Fruit fly (Drosophila melanogaster) whole organism, embryonic: ENCODE data around the gene CG42676.

Source experiments
- BEAF-32 ChIP-seq: fragments of 200-800 bp; sonication (Bioruptor generic); optimal IDR thresholded peaks from 3 replicates; lab custom pipeline; 2017; ENCODE audit warnings: missing biosample characterization, missing genetic modification characterization, mild to moderate bottlenecking, moderate library complexity, missing genetic modification reagents
- CG10431 ChIP-seq: fragments of 200-800 bp; sonication (Bioruptor generic); optimal IDR thresholded peaks from 3 replicates; lab custom pipeline; 2018; ENCODE audit warnings: missing biosample characterization, mild to moderate bottlenecking, missing genetic modification characterization
- CG13287 ChIP-seq: fragments of 200-800 bp; sonication (Bioruptor generic); IDR thresholded peaks from 2 replicates; pipeline ENCODE4 v1.3.6; 2022; ENCODE audit warnings: missing biosample characterization, missing genetic modification characterization; ENCODE audit not compliant: partially characterized antibody
- CG14710 ChIP-seq: fragments of 200-800 bp; sonication (Bioruptor generic); optimal IDR thresholded peaks from 3 replicates; lab custom pipeline; 2019; ENCODE audit warnings: missing biosample characterization, mild to moderate bottlenecking, missing genetic modification characterization, moderate library complexity
- CG14860 ChIP-seq: fragments of 200-800 bp; sonication (Bioruptor generic); IDR thresholded peaks from 3 replicates; pipeline ENCODE4 v1.3.6; 2022; ENCODE audit warnings: missing biosample characterization, missing genetic modification characterization; ENCODE audit not compliant: partially characterized antibody
- CG15514 ChIP-seq: fragments of 200-800 bp; sonication (Bioruptor generic); optimal IDR thresholded peaks from 3 replicates; lab custom pipeline; 2017; ENCODE audit warnings: missing biosample characterization, missing genetic modification characterization, mild to moderate bottlenecking, moderate library complexity, missing genetic modification reagents
- CG1602 ChIP-seq: fragments of 200-800 bp; sonication (Bioruptor generic); optimal IDR thresholded peaks from 3 replicates; lab custom pipeline; 2016; ENCODE audit warnings: missing biosample characterization, missing genetic modification characterization
- CG18599 ChIP-seq: fragments of 200-800 bp; sonication (Bioruptor generic); optimal IDR thresholded peaks from 3 replicates; lab custom pipeline; 2017; ENCODE audit warnings: missing biosample characterization, missing genetic modification characterization, mild to moderate bottlenecking, moderate library complexity, missing genetic modification reagents
- CG2678 ChIP-seq: fragments of 200-800 bp; sonication (Bioruptor generic); optimal IDR thresholded peaks from 3 replicates; lab custom pipeline; 2019; ENCODE audit warnings: missing biosample characterization, mild to moderate bottlenecking, missing genetic modification characterization, moderate library complexity
- CG34224 ChIP-seq: fragments of 200-800 bp; sonication (Bioruptor generic); IDR thresholded peaks from 3 replicates; pipeline ENCODE4 v1.3.6; 2022; ENCODE audit warnings: missing biosample characterization, missing genetic modification characterization; ENCODE audit not compliant: partially characterized antibody
- CG3995 ChIP-seq: fragments of 200-800 bp; sonication (Bioruptor generic); optimal IDR thresholded peaks from 3 replicates; lab custom pipeline; 2016; ENCODE audit warnings: missing biosample characterization, missing genetic modification characterization
- CG6854 ChIP-seq: fragments of 200-800 bp; sonication (Bioruptor generic); optimal IDR thresholded peaks from 3 replicates; lab custom pipeline; 2017; ENCODE audit warnings: missing biosample characterization, mild to moderate bottlenecking, missing genetic modification characterization
- CG8478 ChIP-seq: fragments of >200 bp; optimal IDR thresholded peaks from 2 replicates; lab custom pipeline; 2018
- CG9797 ChIP-seq: fragments of 200-800 bp; sonication (Bioruptor generic); optimal IDR thresholded peaks from 3 replicates; lab custom pipeline; 2018; ENCODE audit warnings: missing biosample characterization, mild to moderate bottlenecking, missing genetic modification characterization
- Dll ChIP-seq: fragments of 200-800 bp; sonication (Bioruptor generic); IDR thresholded peaks from 4 replicates; pipeline ENCODE4 v1.3.6; 2022; ENCODE audit warnings: missing biosample characterization, missing genetic modification characterization; ENCODE audit not compliant: partially characterized antibody
- Fer2 ChIP-seq: fragments of 200-800 bp; sonication (Bioruptor generic); optimal IDR thresholded peaks from 2 replicates; lab custom pipeline; 2018; ENCODE audit warnings: missing biosample characterization, mild to moderate bottlenecking, missing genetic modification characterization, moderate library complexity
- Gug ChIP-seq: fragments of 200-800 bp; sonication (Bioruptor generic); IDR thresholded peaks from 4 replicates; pipeline ENCODE4 v1.3.6; 2022; ENCODE audit warnings: missing biosample characterization, missing genetic modification characterization
- HHEX ChIP-seq: fragments of 200-800 bp; sonication (Bioruptor generic); optimal IDR thresholded peaks from 3 replicates; lab custom pipeline; 2017; ENCODE audit warnings: missing biosample characterization, mild to moderate bottlenecking, missing genetic modification characterization, missing genetic modification reagents
- HmgZ ChIP-seq: fragments of 200-800 bp; sonication (Bioruptor generic); optimal IDR thresholded peaks from 2 replicates; lab custom pipeline; 2018; ENCODE audit warnings: missing biosample characterization, mild to moderate bottlenecking, missing genetic modification characterization
- MESR4 ChIP-seq: fragments of 200-800 bp; sonication (Bioruptor generic); optimal IDR thresholded peaks from 2 replicates; lab custom pipeline; 2018; ENCODE audit warnings: missing biosample characterization, mild to moderate bottlenecking, missing genetic modification characterization, moderate library complexity
- Med ChIP-seq: fragments of 200-800 bp; sonication (Bioruptor generic); peaks from one replicate; lab custom pipeline; 2016; ENCODE audit warnings: missing biosample characterization, missing genetic modification characterization, mild to moderate bottlenecking, inconsistent platforms, moderate library complexity
- Myb ChIP-seq: fragments of 200-800 bp; sonication (Bioruptor generic); optimal IDR thresholded peaks from 2 replicates; lab custom pipeline; 2016; ENCODE audit warnings: missing biosample characterization, missing genetic modification characterization
- Pdp1 ChIP-seq, 2 experiments: fragments of 200-800 bp; sonication (Bioruptor generic); optimal IDR thresholded peaks; 3 replicates each; lab custom pipeline; 2016; ENCODE audit warnings: missing biosample characterization in 2 of 2, missing genetic modification characterization in 2 of 2, mild to moderate bottlenecking in 1 of 2, moderate library complexity in 1 of 2
- Rfx ChIP-seq: fragments of 200-800 bp; sonication (Bioruptor generic); IDR thresholded peaks from 2 replicates; pipeline ENCODE4 v1.3.6; 2022; ENCODE audit warnings: missing biosample characterization, missing genetic modification characterization
- Sox102F ChIP-seq: fragments of 200-800 bp; sonication (Bioruptor generic); optimal IDR thresholded peaks from 2 replicates; lab custom pipeline; 2018; ENCODE audit warnings: missing biosample characterization, mild to moderate bottlenecking, missing genetic modification characterization, moderate library complexity
- YL-1 ChIP-seq: fragments of 200-800 bp; sonication (Bioruptor generic); optimal IDR thresholded peaks from 3 replicates; lab custom pipeline; 2017; ENCODE audit warnings: missing biosample characterization, mild to moderate bottlenecking, missing genetic modification characterization
- amos ChIP-seq: fragments of 200-800 bp; sonication (Bioruptor generic); IDR thresholded peaks from 2 replicates; pipeline ENCODE4 v1.3.6; 2022; ENCODE audit warnings: missing biosample characterization, missing genetic modification characterization; ENCODE audit not compliant: partially characterized antibody
- bbx ChIP-seq: fragments of 200-800 bp; sonication (Bioruptor generic); IDR thresholded peaks from 2 replicates; pipeline ENCODE4 v1.3.6; 2022; ENCODE audit warnings: missing biosample characterization, missing genetic modification characterization; ENCODE audit not compliant: partially characterized antibody
- cato ChIP-seq: fragments of 200-800 bp; sonication (Bioruptor generic); optimal IDR thresholded peaks from 2 replicates; lab custom pipeline; 2016; ENCODE audit warnings: missing biosample characterization, missing genetic modification characterization, borderline replicate concordance
- cg ChIP-seq: fragments of 200-800 bp; sonication (Bioruptor generic); optimal IDR thresholded peaks from 3 replicates; lab custom pipeline; 2019; ENCODE audit warnings: missing biosample characterization, mild to moderate bottlenecking, missing genetic modification characterization, moderate library complexity
- chinmo ChIP-seq: fragments of 200-800 bp; sonication (Bioruptor generic); IDR thresholded peaks from 4 replicates; pipeline ENCODE4 v1.3.6; 2022; ENCODE audit warnings: missing biosample characterization, missing genetic modification characterization; ENCODE audit not compliant: partially characterized antibody
- hbn ChIP-seq: fragments of 200-800 bp; sonication (Bioruptor generic); IDR thresholded peaks from 2 replicates; pipeline ENCODE4 v1.3.6; 2022; ENCODE audit warnings: missing biosample characterization, missing genetic modification characterization; ENCODE audit not compliant: partially characterized antibody
- inv ChIP-seq: fragments of 200-800 bp; sonication (Bioruptor generic); IDR thresholded peaks from 2 replicates; pipeline ENCODE4 v1.3.6; 2022; ENCODE audit warnings: missing biosample characterization, missing genetic modification characterization; ENCODE audit not compliant: partially characterized antibody
- jigr1 ChIP-seq: fragments of 200-800 bp; sonication (Bioruptor generic); IDR thresholded peaks from 3 replicates; pipeline ENCODE4 v1.3.6; 2022; ENCODE audit warnings: missing biosample characterization, missing genetic modification characterization
- klu ChIP-seq: fragments of 200-800 bp; sonication (Bioruptor generic); IDR thresholded peaks from 2 replicates; pipeline ENCODE4 v1.3.6; 2022; ENCODE audit warnings: missing biosample characterization, missing genetic modification characterization
- knrl ChIP-seq: fragments of 200-800 bp; sonication (Bioruptor generic); IDR thresholded peaks from 3 replicates; pipeline ENCODE4 v1.3.6; 2022; ENCODE audit warnings: missing biosample characterization, missing genetic modification characterization; ENCODE audit not compliant: partially characterized antibody
- mld ChIP-seq: fragments of 200-800 bp; sonication (Bioruptor generic); IDR thresholded peaks from 3 replicates; pipeline ENCODE4 v1.3.6; 2022; ENCODE audit warnings: missing biosample characterization, missing genetic modification characterization; ENCODE audit not compliant: partially characterized antibody
- nerfin-1 ChIP-seq: fragments of 200-800 bp; sonication (Bioruptor generic); optimal IDR thresholded peaks from 3 replicates; lab custom pipeline; 2019; ENCODE audit warnings: missing biosample characterization, mild to moderate bottlenecking, missing genetic modification characterization, moderate library complexity
- onecut ChIP-seq: fragments of 200-800 bp; sonication (Bioruptor generic); IDR thresholded peaks from 2 replicates; pipeline ENCODE4 v1.3.6; 2022; ENCODE audit warnings: missing biosample characterization, missing genetic modification characterization
- pho ChIP-seq: fragments of 200-800 bp; sonication (Bioruptor generic); optimal IDR thresholded peaks from 2 replicates; lab custom pipeline; 2016; ENCODE audit warnings: missing biosample characterization, missing genetic modification characterization
- sens ChIP-seq: fragments of 200-800 bp; sonication (Bioruptor generic); peaks from one replicate; lab custom pipeline; 2016; ENCODE audit warnings: missing biosample characterization, missing genetic modification characterization
- sisA ChIP-seq: fragments of 200-800 bp; sonication (Bioruptor generic); IDR thresholded peaks from 2 replicates; pipeline ENCODE4 v1.3.6; 2022; ENCODE audit warnings: missing biosample characterization, missing genetic modification characterization
- sna ChIP-seq: fragments of 200-800 bp; sonication (Bioruptor generic); IDR thresholded peaks from 2 replicates; pipeline ENCODE4 v1.3.6; 2022; ENCODE audit warnings: missing biosample characterization, missing genetic modification characterization; ENCODE audit not compliant: partially characterized antibody
- stwl ChIP-seq: fragments of 200-800 bp; sonication (Bioruptor generic); optimal IDR thresholded peaks from 3 replicates; lab custom pipeline; 2018; ENCODE audit warnings: missing biosample characterization, mild to moderate bottlenecking, missing genetic modification characterization, moderate library complexity
- tna ChIP-seq: fragments of 200-800 bp; sonication (Bioruptor generic); IDR thresholded peaks from 2 replicates; pipeline ENCODE4 v1.3.6; 2022; ENCODE audit warnings: missing biosample characterization, missing genetic modification characterization; ENCODE audit not compliant: partially characterized antibody
- trem ChIP-seq: fragments of 200-800 bp; optimal IDR thresholded peaks from 3 replicates; lab custom pipeline; 2019; ENCODE audit warnings: missing biosample characterization, mild to moderate bottlenecking, missing genetic modification characterization, moderate library complexity
- vvl ChIP-seq: fragments of 200-800 bp; sonication (Bioruptor generic); IDR thresholded peaks from 2 replicates; pipeline ENCODE4 v1.3.6; 2022; ENCODE audit warnings: missing biosample characterization, missing genetic modification characterization
- wor ChIP-seq: fragments of 200-800 bp; sonication (Bioruptor generic); IDR thresholded peaks from 2 replicates; pipeline ENCODE4 v1.3.6; 2022; ENCODE audit warnings: missing biosample characterization, missing genetic modification characterization
- zfh1 ChIP-seq: fragments of 200-800 bp; sonication (Bioruptor generic); IDR thresholded peaks from 3 replicates; pipeline ENCODE4 v1.3.6; 2022; ENCODE audit warnings: missing biosample characterization, missing genetic modification characterization

The CG42676 gene

dm6 chr3L:1798649-1799048, 4.3 kb upstream of the CG42676 start, which contains the start of gene Patj (continued):
- TF ChIP-seq Dll (GFP tag; lab: Robert Waterston, UW) (peak; percentile 52; the same call in 3 of the 4 replicates), CG10431 (GFP tag; lab: Kevin White, UChicago) (no peak), Pdp1 (GFP tag; optimal IDR thresholded peaks at IDR 0.05; lab: Kevin White, UChicago) (peak in 1 of 2 experiments; percentile 28), sna (GFP tag; lab: Robert Waterston, UW) (peak; percentile 50; the same call in 1 of the 2 replicates), CG8478 (lab: Kevin White, UChicago) (no peak), pho (GFP tag; lab: Kevin White, UChicago) (no peak), bbx (no peak; the same call in 1 of the 2 replicates), HmgZ (no peak), CG9797 (GFP tag; lab: Kevin White, UChicago) (peak; percentile 24), onecut (GFP tag; lab: Robert Waterston, UW) (peak; percentile 17; the same call in 1 of the 2 replicates), nerfin-1 (tag; lab: Kevin White, UChicago) (peak; percentile 21), CG13287 (GFP tag; lab: Robert Waterston, UW) (peak; percentile 72), amos (GFP tag; lab: Robert Waterston, UW) (peak; percentile 53; the same call in 1 of the 2 replicates), CG2678 (tag; lab: Kevin White, UChicago) (no peak), wor (GFP tag; lab: Robert Waterston, UW) (no peak), klu (GFP tag; lab: Robert Waterston, UW) (no peak), CG6854 (GFP tag; lab: Kevin White, UChicago) (no peak), hbn (GFP tag; lab: Robert Waterston, UW) (peak; percentile 37; the same call in 1 of the 2 replicates), Sox102F (no peak), chinmo (GFP tag; lab: Robert Waterston, UW) (peak; percentile 99), CG34224 (GFP tag; lab: Robert Waterston, UW) (peak; percentile 64; the same call in 2 of the 3 replicates), tna (GFP tag; lab: Robert Waterston, UW) (no peak), YL-1 (peak; percentile 56), MESR4 (GFP tag; lab: Kevin White, UChicago) (peak; percentile 80), CG14710 (tag; lab: Kevin White, UChicago) (peak; percentile 53), Med (peak; percentile 23), sens (peak; percentile 29), inv (GFP tag; lab: Robert Waterston, UW) (peak; percentile 35; the same call in 1 of the 2 replicates), HHEX (GFP tag; lab: Kevin White, UChicago) (no peak), stwl (tag; lab: Kevin White, UChicago) (peak; percentile 69), CG1602 (GFP tag; lab: Kevin White, UChicago) (no peak), CG14860 (GFP tag; lab: Robert Waterston, UW) (peak; percentile 40; the same call in 1 of the 3 replicates), BEAF-32 (GFP tag; lab: Kevin White, UChicago) (peak; percentile 59), trem (tag; lab: Kevin White, UChicago) (peak; percentile 68), vvl (peak; percentile 28), CG15514 (peak; percentile 85)

- TF ChIP-seq Myb (GFP tag; lab: Kevin White, UChicago) (peak; percentile 70), CG18599 (no peak), jigr1 (GFP tag; lab: Robert Waterston, UW) (peak; percentile 68; the same call in 2 of the 3 replicates), CG3995 (peak; percentile 6), cg (GFP tag; lab: Kevin White, UChicago) (no peak), BEAF-32 (GFP tag; lab: Kevin White, UChicago) (no peak), CG1602 (GFP tag; lab: Kevin White, UChicago) (peak; percentile 73), sisA (GFP tag; lab: Robert Waterston, UW) (peak; percentile 91), cato (GFP tag; lab: Kevin White, UChicago) (peak; percentile 57), mld (GFP tag; lab: Robert Waterston, UW) (no peak), Gug (GFP tag; lab: Robert Waterston, UW) (peak; percentile 91), zfh1 (GFP tag; lab: Robert Waterston, UW) (peak; percentile 92), Rfx (GFP tag; lab: Robert Waterston, UW) (peak; percentile 97), knrl (GFP tag; lab: Robert Waterston, UW) (no peak), Fer2 (tag; lab: Kevin White, UChicago) (peak; percentile 63)
These were observed 5.7 kb downstream of the CG42676 start for dm6 chr3L:1808631-1809030.
